Fruit fly (Drosophila melanogaster): Measurements from ENCODE around the gene RpS15Aa.

DNA sequence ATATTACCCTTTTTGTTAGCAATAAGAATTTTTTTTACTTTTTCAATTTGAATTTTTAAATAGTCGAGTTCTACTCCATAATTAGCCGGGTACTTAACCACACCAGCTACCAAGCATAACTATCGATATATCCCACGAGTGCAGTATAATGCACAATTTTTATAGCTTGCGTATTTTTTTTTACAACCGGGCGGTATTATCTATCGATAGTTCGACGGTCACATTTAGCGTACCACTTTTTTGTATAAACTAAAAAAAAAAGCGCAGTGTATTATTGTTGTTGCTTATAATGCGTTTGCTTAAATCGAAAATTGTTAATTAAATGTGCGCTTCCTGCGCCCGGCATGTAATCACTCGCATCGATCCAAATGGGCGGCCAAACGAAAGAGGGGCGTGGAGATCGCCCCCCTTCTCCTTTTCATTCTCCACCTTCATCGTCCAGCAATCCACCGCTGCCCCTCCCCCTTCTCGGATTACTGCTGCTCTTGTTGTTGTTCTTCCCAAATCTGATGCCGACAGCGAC, 49.6 kb downstream of the RpS15Aa start, which contains the start of gene Remo:
- no peak for TF ChIP-seq psq (optimal IDR thresholded peaks at IDR 0.05)
- TF ChIP-seq usp (GFP tag; optimal IDR thresholded peaks at IDR 0.05): no peak
- TF ChIP-seq EcR (GFP tag; optimal IDR thresholded peaks at IDR 0.05): no peak
- TF ChIP-seq pan (optimal IDR thresholded peaks at IDR 0.05): no peak
- TF ChIP-seq Dll (optimal IDR thresholded peaks at IDR 0.05): no peak
